Worm (Caenorhabditis elegans) whole organism, L2 larva: ENCODE data around the gene ZK177.3.

Source experiments
- F13H6.1 ChIP-seq: sonication (generic microtip); optimal IDR thresholded peaks from 2 replicates; lab custom pipeline; 2016; ENCODE audit warnings: missing genetic modification characterization, missing compliant biosample characterization
- R02D3.7 ChIP-seq: fragments of 150-350 bp; optimal IDR thresholded peaks from 2 replicates; lab custom pipeline; 2014; ENCODE audit warnings: missing biosample characterization, missing genetic modification characterization
- ZK546.5 ChIP-seq: sonication (generic microtip); optimal IDR thresholded peaks from 2 replicates; lab custom pipeline; 2017; ENCODE audit warnings: missing biosample characterization, missing genetic modification characterization
- alr-1 ChIP-seq: fragments of 150-350 bp; optimal IDR thresholded peaks from 2 replicates; lab custom pipeline; 2014; ENCODE audit warnings: missing biosample characterization, missing genetic modification characterization
- ceh-16 ChIP-seq: fragments of 150-350 bp; optimal IDR thresholded peaks from 2 replicates; lab custom pipeline; 2014; ENCODE audit warnings: missing biosample characterization, missing genetic modification characterization
- ceh-82 ChIP-seq: fragments of 150-350 bp; optimal IDR thresholded peaks from 2 replicates; lab custom pipeline; 2014; ENCODE audit warnings: missing biosample characterization, missing genetic modification characterization
- crh-2 ChIP-seq: sonication (generic microtip); optimal IDR thresholded peaks from 2 replicates; lab custom pipeline; 2017; ENCODE audit warnings: missing biosample characterization, missing genetic modification characterization
- dmd-4 ChIP-seq: sonication (generic microtip); optimal IDR thresholded peaks from 2 replicates; lab custom pipeline; 2017; ENCODE audit warnings: missing biosample characterization, missing genetic modification characterization
- egl-27 ChIP-seq: sonication (generic microtip); optimal IDR thresholded peaks from 3 replicates; lab custom pipeline; 2017; ENCODE audit warnings: missing biosample characterization, missing genetic modification reagents, missing genetic modification characterization
- elt-1 ChIP-seq: fragments of 150-350 bp; optimal IDR thresholded peaks from 2 replicates; lab custom pipeline; 2014; ENCODE audit warnings: missing biosample characterization, missing genetic modification characterization
- fos-1 ChIP-seq: fragments of 150-350 bp; optimal IDR thresholded peaks from 2 replicates; lab custom pipeline; 2014; ENCODE audit warnings: missing biosample characterization, missing genetic modification characterization
- gmeb-1 ChIP-seq: fragments of 150-350 bp; optimal IDR thresholded peaks from 2 replicates; lab custom pipeline; 2014; ENCODE audit warnings: missing biosample characterization, missing genetic modification characterization
- lin-11 ChIP-seq: fragments of 150-350 bp; sonication (generic microtip); optimal IDR thresholded peaks from 2 replicates; lab custom pipeline; 2014; ENCODE audit warnings: missing biosample characterization, missing genetic modification characterization, inconsistent platforms, mixed read lengths
- lin-39 ChIP-seq: fragments of 150-350 bp; optimal IDR thresholded peaks from 2 replicates; lab custom pipeline; 2014; ENCODE audit warnings: missing biosample characterization, missing genetic modification reagents, missing genetic modification characterization
- lsy-2 ChIP-seq, 2 experiments: fragments of 150-350 bp in 1 of 2; sonication (generic microtip) in 1 of 2; optimal IDR thresholded peaks; 2 replicates each; lab custom pipeline; 2014 to 2017; ENCODE audit warnings: missing biosample characterization in 2 of 2, missing genetic modification characterization in 2 of 2
- mbf-1 ChIP-seq: sonication (generic microtip); optimal IDR thresholded peaks from 2 replicates; lab custom pipeline; 2017; ENCODE audit warnings: missing biosample characterization, missing genetic modification characterization
- mdl-1 ChIP-seq, 2 experiments: fragments of 150-350 bp in 1 of 2; sonication (generic microtip) in 1 of 2; optimal IDR thresholded peaks; 2 replicates each; lab custom pipeline; 2017; ENCODE audit warnings: missing biosample characterization in 2 of 2, missing genetic modification characterization in 2 of 2
- nhr-10 ChIP-seq: sonication (generic microtip); optimal IDR thresholded peaks from 2 replicates; lab custom pipeline; 2017; ENCODE audit warnings: missing biosample characterization, missing genetic modification characterization
- nhr-11 ChIP-seq: fragments of 150-350 bp; optimal IDR thresholded peaks from 2 replicates; lab custom pipeline; 2014; ENCODE audit warnings: missing biosample characterization, missing genetic modification characterization
- nhr-12 ChIP-seq: fragments of 150-350 bp; optimal IDR thresholded peaks from 2 replicates; lab custom pipeline; 2014; ENCODE audit warnings: missing biosample characterization, missing genetic modification characterization
- nhr-129 ChIP-seq: fragments of 150-350 bp; optimal IDR thresholded peaks from 2 replicates; lab custom pipeline; 2014; ENCODE audit warnings: missing biosample characterization, missing genetic modification characterization
- nhr-21 ChIP-seq: fragments of 150-350 bp; optimal IDR thresholded peaks from 2 replicates; lab custom pipeline; 2014; ENCODE audit warnings: missing biosample characterization, missing genetic modification characterization
- nhr-23 ChIP-seq: fragments of 150-350 bp; optimal IDR thresholded peaks from 2 replicates; lab custom pipeline; 2014; ENCODE audit warnings: missing biosample characterization, missing genetic modification reagents, missing genetic modification characterization
- nhr-237 ChIP-seq: fragments of 150-350 bp; optimal IDR thresholded peaks from 2 replicates; lab custom pipeline; 2014; ENCODE audit warnings: missing biosample characterization, missing genetic modification characterization
- nhr-25 ChIP-seq: fragments of 150-350 bp; sonication (generic microtip); optimal IDR thresholded peaks from 3 replicates; lab custom pipeline; 2014; ENCODE audit warnings: missing biosample characterization, missing genetic modification characterization
- nhr-6 ChIP-seq: fragments of 150-350 bp; optimal IDR thresholded peaks from 2 replicates; lab custom pipeline; 2014; ENCODE audit warnings: missing biosample characterization, missing genetic modification characterization
- nhr-77 ChIP-seq: fragments of 150-350 bp; optimal IDR thresholded peaks from 2 replicates; lab custom pipeline; 2014; ENCODE audit warnings: missing biosample characterization, missing genetic modification characterization
- peb-1 ChIP-seq: fragments of 150-350 bp; optimal IDR thresholded peaks from 2 replicates; lab custom pipeline; 2014; ENCODE audit warnings: missing biosample characterization, missing genetic modification characterization
- sem-4 ChIP-seq: fragments of 150-350 bp; optimal IDR thresholded peaks from 2 replicates; lab custom pipeline; 2014; ENCODE audit warnings: missing biosample characterization, missing genetic modification reagents, missing genetic modification characterization
- sma-3 ChIP-seq: sonication (generic microtip); optimal IDR thresholded peaks from 2 replicates; lab custom pipeline; 2016; ENCODE audit warnings: missing genetic modification reagents, missing genetic modification characterization, missing compliant biosample characterization
- sma-9 ChIP-seq, 2 experiments: fragments of 150-350 bp in 1 of 2; sonication (generic microtip) in 1 of 2; optimal IDR thresholded peaks; 2 replicates each; lab custom pipeline; 2014 to 2016; ENCODE audit warnings: missing genetic modification characterization in 2 of 2, mild to moderate bottlenecking in 1 of 2, missing biosample characterization in 1 of 2, missing compliant biosample characterization in 1 of 2, missing genetic modification reagents in 1 of 2, moderate library complexity in 1 of 2
- snpc-4 ChIP-seq: fragments of 150-350 bp; optimal IDR thresholded peaks from 2 replicates; lab custom pipeline; 2014; ENCODE audit warnings: missing biosample characterization, missing genetic modification characterization
- unc-39 ChIP-seq: fragments of 150-350 bp; optimal IDR thresholded peaks from 2 replicates; lab custom pipeline; 2014; ENCODE audit warnings: missing biosample characterization, missing genetic modification characterization
- unc-55 ChIP-seq: fragments of 150-350 bp; sonication (generic microtip); optimal IDR thresholded peaks from 3 replicates; lab custom pipeline; 2014; ENCODE audit warnings: missing biosample characterization, missing genetic modification reagents, missing genetic modification characterization
- zag-1 ChIP-seq: fragments of 150-350 bp; optimal IDR thresholded peaks from 2 replicates; lab custom pipeline; 2014; ENCODE audit warnings: missing biosample characterization, missing genetic modification characterization
- ztf-1 ChIP-seq: fragments of 200-800 bp; sonication (Bioruptor generic); conservative IDR thresholded peaks from 2 replicates; pipeline ENCODE4 v1.3.6; 2022; ENCODE audit warnings: missing genetic modification characterization, missing compliant biosample characterization
- ztf-11 ChIP-seq: sonication (generic microtip); optimal IDR thresholded peaks from 2 replicates; lab custom pipeline; 2017; ENCODE audit warnings: missing biosample characterization, missing genetic modification characterization
- ztf-4 ChIP-seq: fragments of 150-350 bp; optimal IDR thresholded peaks from 2 replicates; lab custom pipeline; 2014; ENCODE audit warnings: missing biosample characterization, missing genetic modification characterization

Gene ZK177.3

DNA sequence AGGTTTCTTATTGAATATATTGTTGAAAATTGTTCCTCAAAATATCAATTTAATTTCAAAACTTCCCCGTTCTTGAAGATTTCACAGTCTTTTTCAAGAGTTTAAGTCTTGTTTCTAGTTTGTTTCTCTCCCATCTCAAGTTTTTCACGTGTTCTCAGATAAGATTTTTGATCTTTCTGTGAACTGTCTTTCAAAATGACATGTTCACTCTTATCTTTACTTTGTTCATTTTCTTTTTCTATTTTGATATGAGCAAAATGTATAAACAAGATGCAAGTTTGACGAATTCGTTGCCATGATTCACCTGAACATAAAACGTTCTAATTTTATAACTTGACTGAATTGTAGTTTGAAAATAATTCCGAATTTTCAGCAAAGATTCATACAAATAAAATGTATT, 39.1 kb downstream of the ZK177.3 start:
- no peak for TF ChIP-seq ztf-4 (tag; lab: Kevin White, UChicago)
- no peak for TF ChIP-seq lin-11
- no peak for TF ChIP-seq nhr-77
- no peak for TF ChIP-seq nhr-129
- no peak for TF ChIP-seq nhr-12 (tag; lab: Kevin White, UChicago)
- TF ChIP-seq nhr-21 (tag; lab: Kevin White, UChicago): no peak
- TF ChIP-seq unc-39 (tag; lab: Kevin White, UChicago): no peak
- TF ChIP-seq ZK546.5 (tag; lab: Kevin White, UChicago): no peak
- TF ChIP-seq nhr-6 (tag; lab: Kevin White, UChicago): no peak
- TF ChIP-seq peb-1 (tag; lab: Kevin White, UChicago): no peak
- no peak for TF ChIP-seq nhr-10
- no peak for TF ChIP-seq lsy-2 (tag; optimal IDR thresholded peaks at IDR 0.05; lab: Kevin White, UChicago)
- no peak for TF ChIP-seq lin-39 (tag; lab: Kevin White, UChicago)
- no peak for TF ChIP-seq nhr-237 (tag; lab: Kevin White, UChicago)
- TF ChIP-seq fos-1: no peak
- no peak for TF ChIP-seq ceh-16
- no peak for TF ChIP-seq sma-9 (GFP tag; optimal IDR thresholded peaks at IDR 0.05; lab: Kevin White, UChicago)
- TF ChIP-seq sma-9 (tag; optimal IDR thresholded peaks at IDR 0.05; lab: Kevin White, UChicago): no peak
- TF ChIP-seq, all 48 proteins: peak for 0

DNA sequence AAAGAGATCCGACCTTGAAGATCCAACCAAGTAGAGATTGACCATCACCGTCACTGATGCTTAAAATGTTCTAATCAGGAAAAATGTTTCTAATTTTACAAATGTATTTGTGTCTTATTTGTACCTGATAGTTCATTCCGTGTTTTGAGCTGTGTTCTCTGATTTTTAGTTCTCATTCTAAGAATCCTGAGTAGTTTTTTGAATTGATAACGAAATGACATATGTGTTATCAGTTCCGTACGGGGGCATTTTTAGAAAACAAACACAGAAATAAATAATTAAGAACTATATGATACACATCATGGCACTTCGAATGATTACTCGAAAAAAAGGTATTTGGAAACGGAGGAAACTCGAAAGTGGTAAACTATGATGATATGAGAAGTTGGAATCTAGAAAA, 39.9 kb downstream of the ZK177.3 start:
- TF ChIP-seq unc-39 (tag; lab: Kevin White, UChicago) (no peak), lin-11 (no peak), sma-3 (GFP tag; lab: Kevin White, UChicago) (no peak), nhr-77 (no peak), ztf-11 (tag; lab: Kevin White, UChicago) (no peak), nhr-25 (tag; lab: Kevin White, UChicago) (no peak), nhr-23 (tag; lab: Kevin White, UChicago) (no peak), unc-55 (GFP tag; lab: Kevin White, UChicago) (no peak), F13H6.1 (tag; lab: Kevin White, UChicago) (no peak), alr-1 (no peak), mbf-1 (tag; lab: Kevin White, UChicago) (no peak), sem-4 (tag; lab: Kevin White, UChicago) (no peak), snpc-4 (tag; lab: Kevin White, UChicago) (no peak), R02D3.7 (tag; lab: Kevin White, UChicago) (no peak), nhr-237 (tag; lab: Kevin White, UChicago) (no peak), mdl-1 (tag; optimal IDR thresholded peaks at IDR 0.05; lab: Kevin White, UChicago) (no peak)

DNA sequence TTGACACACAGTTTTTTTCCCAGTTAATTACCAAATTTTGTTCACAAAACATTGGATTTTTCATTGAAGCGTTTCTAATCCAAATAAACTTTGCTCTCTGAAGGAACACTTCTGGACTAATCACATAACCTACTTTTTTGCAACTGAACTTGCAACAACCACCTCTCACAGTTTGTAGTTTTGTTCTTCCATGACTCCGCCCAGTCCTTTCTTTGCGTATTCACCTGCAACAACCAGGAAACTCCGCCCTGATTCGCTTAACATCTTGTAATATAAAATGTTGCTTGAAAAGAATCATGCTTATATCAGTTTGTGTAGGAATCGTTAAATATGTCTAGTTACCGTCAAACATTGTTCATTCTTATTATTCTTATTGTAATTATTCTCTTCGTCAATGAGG, 40.8 kb downstream of the ZK177.3 start, which contains the start of gene ins-11:
ins-11 (plus strand) TSS at position 301 of the 400 bp plus-strand sequence.
- TF ChIP-seq nhr-23 (tag; lab: Kevin White, UChicago) (no peak), nhr-77 (no peak), egl-27 (tag; lab: Kevin White, UChicago) (no peak), elt-1 (no peak), fos-1 (no peak), dmd-4 (no peak), nhr-11 (tag; lab: Kevin White, UChicago) (no peak), ceh-82 (tag; lab: Kevin White, UChicago) (no peak), lsy-2 (tag; optimal IDR thresholded peaks at IDR 0.05; lab: Kevin White, UChicago) (no peak), mdl-1 (tag; optimal IDR thresholded peaks at IDR 0.05; lab: Kevin White, UChicago) (no peak), ztf-1 (no peak), nhr-25 (tag; lab: Kevin White, UChicago) (no peak), sma-9 (GFP tag; optimal IDR thresholded peaks at IDR 0.05; lab: Kevin White, UChicago) (no peak), sma-9 (tag; optimal IDR thresholded peaks at IDR 0.05; lab: Kevin White, UChicago) (no peak)

DNA sequence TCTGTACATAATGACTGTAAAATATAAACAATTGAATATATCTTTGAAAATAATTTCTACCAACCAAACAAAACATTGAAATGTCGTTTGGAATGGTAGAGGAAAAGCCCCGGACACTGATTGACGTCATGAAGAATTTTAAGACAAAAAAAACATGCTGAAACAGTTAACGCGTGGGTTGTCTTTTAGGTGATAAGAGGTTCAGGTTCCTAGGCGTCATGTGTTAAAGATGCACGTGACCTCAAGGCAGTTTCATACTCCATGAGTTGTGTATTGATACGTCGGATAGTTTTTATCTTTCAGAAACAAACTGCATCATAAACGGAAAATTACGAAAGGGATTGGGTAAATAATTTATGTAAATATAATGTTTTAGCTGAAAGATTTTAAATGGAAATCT, 41.5 kb downstream of the ZK177.3 start:
- TF ChIP-seq gmeb-1 (tag; lab: Kevin White, UChicago): peak; percentile 38
- no peak for TF ChIP-seq egl-27 (tag; lab: Kevin White, UChicago)
- TF ChIP-seq sma-9 (GFP tag; optimal IDR thresholded peaks at IDR 0.05; lab: Kevin White, UChicago): peak; percentile 60
- TF ChIP-seq sma-9 (tag; optimal IDR thresholded peaks at IDR 0.05; lab: Kevin White, UChicago): no peak
- peak; percentile 14 for TF ChIP-seq crh-2
- TF ChIP-seq peb-1 (tag; lab: Kevin White, UChicago): no peak
- TF ChIP-seq zag-1: no peak
- no peak for TF ChIP-seq ztf-1
